Fruit fly (Drosophila melanogaster): ENCODE data around the gene b.

The b gene

dm6 chr2L:13802075-13802639 lies 18.9 kb upstream of the b start (continued):
- TF ChIP-seq bcd (GFP tag; optimal IDR thresholded peaks at IDR 0.05) (no peak), CG7556 (GFP tag; optimal IDR thresholded peaks at IDR 0.05) (no peak), CG17612 (GFP tag; IDR thresholded peaks at IDR 0.05) (no peak), shn (GFP tag; optimal IDR thresholded peaks at IDR 0.05) (no peak), CG10431 (GFP tag; optimal IDR thresholded peaks at IDR 0.05) (no peak), bigmax (GFP tag; optimal IDR thresholded peaks at IDR 0.05) (no peak), mam (GFP tag; optimal IDR thresholded peaks at IDR 0.05) (no peak), Bdp1 (GFP tag; optimal IDR thresholded peaks at IDR 0.05) (no peak), pita (GFP tag; optimal IDR thresholded peaks at IDR 0.05) (no peak), CG15073 (GFP tag; optimal IDR thresholded peaks at IDR 0.05) (no peak), dati (GFP tag; IDR thresholded peaks at IDR 0.05) (no peak), salm (tag; optimal IDR thresholded peaks at IDR 0.05) (no peak), eyg (GFP tag; optimal IDR thresholded peaks at IDR 0.05) (no peak), klu (GFP tag; IDR thresholded peaks at IDR 0.05) (no peak), Lpt (GFP tag; optimal IDR thresholded peaks at IDR 0.05) (no peak), CG14014 (GFP tag; IDR thresholded peaks at IDR 0.05) (no peak), Mes4 (GFP tag; optimal IDR thresholded peaks at IDR 0.05) (no peak), dmrt99B (tag; optimal IDR thresholded peaks at IDR 0.05) (no peak), CG32532 (GFP tag; IDR thresholded peaks at IDR 0.05) (0 out of 2 replicates have a peak, but pooled peaks have one; percentile 18), tin (GFP tag; optimal IDR thresholded peaks at IDR 0.05) (no peak), CG11093 (GFP tag; IDR thresholded peaks at IDR 0.05) (no peak), CG6854 (GFP tag; optimal IDR thresholded peaks at IDR 0.05) (no peak), ab (GFP tag; optimal IDR thresholded peaks at IDR 0.05) (no peak), CG3281 (GFP tag; optimal IDR thresholded peaks at IDR 0.05) (no peak), seq (GFP tag; IDR thresholded peaks at IDR 0.05) (no peak), CG14050 (GFP tag; IDR thresholded peaks at IDR 0.05) (no peak), CG15479 (GFP tag; optimal IDR thresholded peaks at IDR 0.05) (no peak), Hand (GFP tag; optimal IDR thresholded peaks at IDR 0.05) (no peak), unpg (GFP tag; optimal IDR thresholded peaks at IDR 0.05) (no peak), CG6791 (GFP tag; IDR thresholded peaks at IDR 0.05; ENCODE audit: partially characterized antibody) (no peak), nerfin-2 (GFP tag; IDR thresholded peaks at IDR 0.05; ENCODE audit: partially characterized antibody) (no peak), CG6765 (GFP tag; optimal IDR thresholded peaks at IDR 0.05) (no peak), Ptx1 (GFP tag; IDR thresholded peaks at IDR 0.05) (no peak), CG3407 (GFP tag; optimal IDR thresholded peaks at IDR 0.05) (no peak), chinmo (GFP tag; IDR thresholded peaks at IDR 0.05; ENCODE audit: partially characterized antibody) (peak; percentile 83; the same call in 3 of the 4 replicates)

DNA sequence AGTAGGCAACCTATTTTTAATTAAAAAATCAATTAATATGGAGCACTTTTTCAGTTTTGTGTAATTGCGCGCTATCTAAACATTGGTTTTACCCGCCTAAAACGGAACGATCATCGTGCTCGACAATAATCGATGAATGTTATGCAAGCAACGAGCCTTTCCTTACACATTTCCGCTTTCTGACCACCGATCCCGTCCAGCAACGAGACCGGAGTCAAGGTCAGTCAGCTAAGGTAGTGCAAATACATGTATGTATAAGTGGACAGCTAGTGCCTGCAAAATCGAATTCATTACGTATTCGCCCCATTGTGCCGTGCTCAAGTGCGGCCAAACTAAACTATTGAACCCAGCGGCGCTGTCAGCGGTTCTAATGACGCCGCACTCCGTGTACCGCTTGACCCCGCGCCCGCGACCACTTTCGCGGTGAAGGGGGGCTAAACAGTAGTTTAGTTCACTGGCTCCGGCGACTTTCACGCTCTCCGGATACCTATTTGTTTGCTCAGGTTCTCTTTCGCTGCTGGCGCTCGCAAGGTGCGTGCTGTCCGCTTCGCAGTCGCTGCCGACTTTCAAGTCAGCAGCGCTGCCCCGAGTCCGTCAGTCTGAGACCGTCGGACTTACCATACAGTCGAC lies 17.9 kb upstream of the b start, which contains the start of gene CAH1:
TSS of gene CAH1 (plus strand) at position 595 of the 630 bp plus-strand sequence.
- TF ChIP-seq amos (GFP tag; IDR thresholded peaks at IDR 0.05; ENCODE audit: partially characterized antibody) = peak; percentile 19; the same call in 1 of the 2 replicates
- TF ChIP-seq rib (GFP tag; IDR thresholded peaks at IDR 0.05) = peak; percentile 54; the same call in 1 of the 2 replicates
- no peak for TF ChIP-seq row (GFP tag; IDR thresholded peaks at IDR 0.05)
- peak; percentile 47 for TF ChIP-seq sug (tag; optimal IDR thresholded peaks at IDR 0.05)
- TF ChIP-seq B-H2 (GFP tag; optimal IDR thresholded peaks at IDR 0.05) = no peak
- TF ChIP-seq Rx (GFP tag; IDR thresholded peaks at IDR 0.05) = no peak
- no peak for TF ChIP-seq Awh (GFP tag; IDR thresholded peaks at IDR 0.05)
- TF ChIP-seq chinmo (GFP tag; IDR thresholded peaks at IDR 0.05; ENCODE audit: partially characterized antibody) = peak; percentile 93
- TF ChIP-seq disco-r (GFP tag; optimal IDR thresholded peaks at IDR 0.05) = no peak
- peak; percentile 95 for TF ChIP-seq Adf1 (GFP tag; IDR thresholded peaks at IDR 0.05)
- no peak for TF ChIP-seq CG12236 (GFP tag; optimal IDR thresholded peaks at IDR 0.05)
- no peak for TF ChIP-seq D19A (tag; optimal IDR thresholded peaks at IDR 0.05)
- no peak for TF ChIP-seq slp2 (GFP tag; optimal IDR thresholded peaks at IDR 0.05)
- 0 out of 2 replicates have a peak, but pooled peaks have one; percentile 9 for TF ChIP-seq CG17328 (GFP tag; IDR thresholded peaks at IDR 0.05)
- no peak for TF ChIP-seq hkb (optimal IDR thresholded peaks at IDR 0.05)
- TF ChIP-seq hkb (GFP tag; IDR thresholded peaks at IDR 0.05) = no peak
- peak; percentile 83 for TF ChIP-seq CG12769 (tag; optimal IDR thresholded peaks at IDR 0.05)
- TF ChIP-seq schlank (tag; optimal IDR thresholded peaks at IDR 0.05) = no peak

Data from whole organism, embryonic.